Fruit fly (Drosophila melanogaster): ENCODE data around the gene Ho.

Ho gene

DNA sequence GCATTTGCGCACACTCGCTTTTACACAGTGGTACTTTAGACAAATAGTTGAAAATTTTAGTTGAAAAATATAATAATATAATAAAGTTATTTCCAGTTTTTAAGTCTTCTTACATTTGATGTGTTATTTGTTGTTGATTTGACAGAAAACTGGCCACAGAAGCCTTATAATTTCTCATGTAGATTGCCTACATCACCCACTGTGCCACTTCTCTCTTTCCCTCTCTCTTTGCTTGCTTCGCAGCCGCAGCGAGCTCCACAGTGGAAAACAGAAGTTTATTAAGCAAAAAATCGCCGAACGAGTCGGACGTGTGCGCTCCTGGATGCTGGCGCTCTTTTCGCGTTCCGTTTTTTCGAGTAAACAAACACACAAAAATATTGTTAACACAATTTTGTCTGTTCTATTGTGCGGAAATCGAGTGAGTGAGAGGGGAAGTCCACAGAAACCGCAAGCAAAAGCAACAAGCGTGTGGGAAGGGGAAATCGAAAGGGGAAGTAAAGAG is 23.6 kb upstream of the Ho start, which contains the start of gene CG42327 (continued):
- peak; percentile 98 for TF ChIP-seq row (GFP tag; IDR thresholded peaks at IDR 0.05)
- peak; percentile 53 for TF ChIP-seq CG33213 (GFP tag; optimal IDR thresholded peaks at IDR 0.05)
- TF ChIP-seq kni (GFP tag; optimal IDR thresholded peaks at IDR 0.05): no peak
- TF ChIP-seq Poxn (GFP tag; IDR thresholded peaks at IDR 0.05): 0 out of 2 replicates have a peak, but pooled peaks have one; percentile 29
- peak; percentile 85 for TF ChIP-seq nerfin-1 (tag; optimal IDR thresholded peaks at IDR 0.05)
- TF ChIP-seq nau (GFP tag; optimal IDR thresholded peaks at IDR 0.05): peak; percentile 91
- peak; percentile 65 for TF ChIP-seq disco-r (GFP tag; optimal IDR thresholded peaks at IDR 0.05)
- TF ChIP-seq lola (GFP tag; optimal IDR thresholded peaks at IDR 0.05): peak in 1 of 3 experiments; percentile 91
- TF ChIP-seq aop (GFP tag; IDR thresholded peaks at IDR 0.05): peak; percentile 61; the same call in 1 of the 2 replicates
- TF ChIP-seq nerfin-2 (GFP tag; IDR thresholded peaks at IDR 0.05; ENCODE audit: partially characterized antibody): peak; percentile 66
- TF ChIP-seq sima (GFP tag; optimal IDR thresholded peaks at IDR 0.05): peak; percentile 16
- TF ChIP-seq CG30020 (tag; optimal IDR thresholded peaks at IDR 0.05): peak; percentile 69
- peak; percentile 94 for TF ChIP-seq CG32772 (GFP tag; IDR thresholded peaks at IDR 0.05)
- peak; percentile 86 for TF ChIP-seq Oaz (GFP tag; IDR thresholded peaks at IDR 0.05)
- TF ChIP-seq Dp (GFP tag; optimal IDR thresholded peaks at IDR 0.05): peak; percentile 2
- TF ChIP-seq corto (GFP tag; optimal IDR thresholded peaks at IDR 0.05): peak; percentile 92
- TF ChIP-seq CG18764 (GFP tag; optimal IDR thresholded peaks at IDR 0.05): peak; percentile 90
- peak; percentile 86 for TF ChIP-seq Abd-B (GFP tag; optimal IDR thresholded peaks at IDR 0.05)
- TF ChIP-seq Usf (GFP tag; optimal IDR thresholded peaks at IDR 0.05): peak; percentile 61
- peak; percentile 90 for TF ChIP-seq CG13123 (GFP tag; optimal IDR thresholded peaks at IDR 0.05)
- peak; percentile 97 for TF ChIP-seq ara (GFP tag; IDR thresholded peaks at IDR 0.05)
- no peak for TF ChIP-seq pita (GFP tag; optimal IDR thresholded peaks at IDR 0.05)
- peak; percentile 52 for TF ChIP-seq CG13624 (GFP tag; optimal IDR thresholded peaks at IDR 0.05)
- TF ChIP-seq CG14667 (GFP tag; IDR thresholded peaks at IDR 0.05): peak; percentile 92
- TF ChIP-seq ranshi (GFP tag; IDR thresholded peaks at IDR 0.05): peak; percentile 91
- peak; percentile 66; the same call in 1 of the 2 replicates for TF ChIP-seq rib (GFP tag; IDR thresholded peaks at IDR 0.05)
- TF ChIP-seq eyg (GFP tag; optimal IDR thresholded peaks at IDR 0.05): peak; percentile 56
- peak; percentile 93 for TF ChIP-seq sob (GFP tag; IDR thresholded peaks at IDR 0.05)
- TF ChIP-seq CG8281 (tag; optimal IDR thresholded peaks at IDR 0.05): peak; percentile 75
- peak; percentile 81 for TF ChIP-seq klu (GFP tag; IDR thresholded peaks at IDR 0.05)
- TF ChIP-seq HHEX (GFP tag; optimal IDR thresholded peaks at IDR 0.05): peak; percentile 93
- TF ChIP-seq fru (optimal IDR thresholded peaks at IDR 0.05): no peak
- peak; percentile 91 for TF ChIP-seq Vsx1 (GFP tag; optimal IDR thresholded peaks at IDR 0.05)
- TF ChIP-seq CG3163 (GFP tag; optimal IDR thresholded peaks at IDR 0.05): peak; percentile 89
- TF ChIP-seq CG3847 (GFP tag; IDR thresholded peaks at IDR 0.05): peak; percentile 87
- TF ChIP-seq ham (GFP tag; IDR thresholded peaks at IDR 0.05): 0 out of 2 replicates have a peak, but pooled peaks have one; percentile 54
- peak; percentile 94 for TF ChIP-seq dysf (GFP tag; IDR thresholded peaks at IDR 0.05)
- TF ChIP-seq C15 (GFP tag; IDR thresholded peaks at IDR 0.05): peak; percentile 86; the same call in 2 of the 3 replicates
- TF ChIP-seq maf-S (GFP tag; optimal IDR thresholded peaks at IDR 0.05): peak; percentile 54
- TF ChIP-seq Hsf (GFP tag; optimal IDR thresholded peaks at IDR 0.05): peak; percentile 90
- peak; percentile 88 for TF ChIP-seq CG6854 (GFP tag; optimal IDR thresholded peaks at IDR 0.05)
- TF ChIP-seq CG11695 (GFP tag; IDR thresholded peaks at IDR 0.05): peak; percentile 95
- TF ChIP-seq Hmr (GFP tag; optimal IDR thresholded peaks at IDR 0.05): peak; percentile 92
- peak; percentile 81 for TF ChIP-seq HmgZ (tag; optimal IDR thresholded peaks at IDR 0.05)
- TF ChIP-seq B-H2 (GFP tag; optimal IDR thresholded peaks at IDR 0.05): peak; percentile 32
- no peak for TF ChIP-seq CG2129 (GFP tag; IDR thresholded peaks at IDR 0.05; ENCODE audit: partially characterized antibody)
- peak; percentile 89 for TF ChIP-seq cwo (GFP tag; optimal IDR thresholded peaks at IDR 0.05)
- peak; percentile 96 for TF ChIP-seq CG6689 (GFP tag; IDR thresholded peaks at IDR 0.05)
- peak; percentile 84 for TF ChIP-seq CrebB (tag; optimal IDR thresholded peaks at IDR 0.05)
- peak; percentile 55 for TF ChIP-seq p53 (GFP tag; optimal IDR thresholded peaks at IDR 0.05)
- peak; percentile 8 for TF ChIP-seq schlank (tag; optimal IDR thresholded peaks at IDR 0.05)
